Worm (Caenorhabditis elegans) whole organism, L1 larva: Measurements from ENCODE around the gene Y102A5C.36.

Experiments
- aly-2 ChIP-seq: fragments of 150-350 bp; optimal IDR thresholded peaks from 2 replicates; lab custom pipeline; 2014; ENCODE audit warnings: missing biosample characterization, missing genetic modification characterization
- ceh-63 ChIP-seq: fragments of 200-800 bp; sonication (Bioruptor generic); optimal IDR thresholded peaks from 2 replicates; lab custom pipeline; 2018; ENCODE audit warnings: mild to moderate bottlenecking, missing genetic modification characterization, missing compliant biosample characterization
- efl-3 ChIP-seq: fragments of 200-800 bp; sonication (Bioruptor generic); optimal IDR thresholded peaks from 2 replicates; lab custom pipeline; 2018; ENCODE audit warnings: mild to moderate bottlenecking, missing genetic modification characterization, missing compliant biosample characterization
- elt-3 ChIP-seq, 6 experiments: fragments of 150-350 bp in 1 of 6; sonication (generic microtip); optimal IDR thresholded peaks; 2 replicates each; lab custom pipeline; 2017 to 2018; ENCODE audit warnings: missing biosample characterization in 6 of 6, missing genetic modification characterization in 6 of 6, inconsistent platforms in 1 of 6
- fkh-10 ChIP-seq: sonication (generic microtip); optimal IDR thresholded peaks from 2 replicates; lab custom pipeline; 2017; ENCODE audit warnings: missing biosample characterization, missing genetic modification reagents, missing genetic modification characterization
- fos-1 ChIP-seq: fragments of 150-350 bp; optimal IDR thresholded peaks from 2 replicates; lab custom pipeline; 2014; ENCODE audit warnings: missing biosample characterization, missing genetic modification characterization
- lin-35 ChIP-seq, 2 experiments: fragments of 150-350 bp; optimal IDR thresholded peaks; 2 replicates each; lab custom pipeline; 2014; ENCODE audit warnings: missing biosample characterization in 2 of 2, missing genetic modification characterization in 2 of 2, missing genetic modification reagents in 2 of 2
- lir-3 ChIP-seq: sonication (generic microtip); optimal IDR thresholded peaks from 2 replicates; lab custom pipeline; 2016; ENCODE audit warnings: mild to moderate bottlenecking, missing genetic modification characterization, moderate library complexity, missing compliant biosample characterization; ENCODE audit not compliant: poor library complexity
- nhr-77 ChIP-seq: fragments of 150-350 bp; optimal IDR thresholded peaks from 2 replicates; lab custom pipeline; 2014; ENCODE audit warnings: missing biosample characterization, missing genetic modification characterization
- pag-3 ChIP-seq: sonication (generic microtip); optimal IDR thresholded peaks from 2 replicates; lab custom pipeline; 2017; ENCODE audit warnings: missing genetic modification characterization, mild to moderate bottlenecking, missing compliant biosample characterization, antibody characterized with exemption, borderline replicate concordance; ENCODE audit not compliant: insufficient read depth
- snpc-4 ChIP-seq: fragments of 150-350 bp; optimal IDR thresholded peaks from 2 replicates; lab custom pipeline; 2014; ENCODE audit warnings: missing biosample characterization, missing genetic modification characterization
- vab-15 ChIP-seq: sonication (generic microtip); optimal IDR thresholded peaks from 2 replicates; lab custom pipeline; 2017; ENCODE audit warnings: missing genotype, mild to moderate bottlenecking, missing genetic modification characterization, missing compliant biosample characterization

DNA sequence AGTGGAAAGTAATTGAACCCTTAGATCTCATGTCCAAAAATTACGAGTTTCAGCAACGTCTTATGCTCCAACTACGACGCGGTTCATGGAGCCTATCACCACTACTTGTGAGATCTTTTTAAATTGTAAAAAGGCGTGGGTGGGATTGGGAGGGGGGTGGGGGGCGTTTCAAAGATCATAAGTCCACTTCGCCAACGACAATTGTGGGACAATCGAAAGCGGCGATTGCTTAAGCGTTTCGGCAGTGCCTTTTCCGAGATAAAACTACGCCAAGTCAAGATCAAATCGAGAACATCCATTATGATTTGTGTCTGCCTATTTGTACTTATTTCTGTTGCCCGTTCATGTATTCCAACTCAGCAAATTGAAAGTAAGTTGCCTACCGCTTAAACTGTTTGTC is 29.0 kb upstream of the Y102A5C.36 start, which contains the start of gene clec-239:
- TF ChIP-seq ceh-63 (GFP tag; lab: Kevin White, UChicago) (no peak), nhr-77 (tag; lab: Kevin White, UChicago) (no peak), lin-35 (GFP tag; optimal IDR thresholded peaks at IDR 0.05; lab: Kevin White, UChicago) (no peak), efl-3 (GFP tag; lab: Kevin White, UChicago) (no peak), fos-1 (no peak), fkh-10 (GFP tag; lab: Kevin White, UChicago) (no peak), elt-3 (tag; optimal IDR thresholded peaks at IDR 0.05; lab: Kevin White, UChicago) (no peak), vab-15 (no peak), lir-3 (no peak), aly-2 (tag; lab: Kevin White, UChicago) (no peak), snpc-4 (no peak), pag-3 (tag; lab: Kevin White, UChicago) (no peak)
